Fruit fly (Drosophila melanogaster) whole organism, wandering third instar larva: ENCODE measurements around the gene bol.

Source experiments
- CG32264 ChIP-seq: fragments of 200-800 bp; sonication (Bioruptor generic); optimal IDR thresholded peaks from 2 replicates; lab custom pipeline; 2016; ENCODE audit warnings: missing biosample characterization, missing genetic modification characterization
- Dfd ChIP-seq: fragments of >200 bp; optimal IDR thresholded peaks from 2 replicates; lab custom pipeline; 2017; ENCODE audit warnings: missing biosample characterization, missing genetic modification characterization
- Dif ChIP-seq: fragments of 200-275, 200-300 bp; sonication (Bioruptor generic); optimal IDR thresholded peaks from 2 replicates; lab custom pipeline; 2018; ENCODE audit warnings: missing biosample characterization, missing genetic modification characterization; ENCODE audit not compliant: partially characterized antibody
- GATAd ChIP-seq: sonication (Bioruptor generic); optimal IDR thresholded peaks from 2 replicates; lab custom pipeline; 2016; ENCODE audit warnings: missing biosample characterization, missing genetic modification characterization
- HLH106 ChIP-seq: fragments of 200-800 bp; optimal IDR thresholded peaks from 3 replicates; lab custom pipeline; 2019; ENCODE audit warnings: missing biosample characterization, mild to moderate bottlenecking, missing genetic modification characterization, moderate library complexity
- Hnf4 ChIP-seq: fragments of 200-800 bp; sonication (Bioruptor generic); optimal IDR thresholded peaks from 2 replicates; lab custom pipeline; 2016; ENCODE audit warnings: missing biosample characterization, mild to moderate bottlenecking, missing genetic modification characterization
- Hr78 ChIP-seq: fragments of >200 bp; optimal IDR thresholded peaks from 2 replicates; lab custom pipeline; 2017; ENCODE audit warnings: missing biosample characterization, missing genetic modification characterization
- Hr83 ChIP-seq: fragments of 200-300 bp; sonication (Bioruptor generic); optimal IDR thresholded peaks from 2 replicates; lab custom pipeline; 2016; ENCODE audit warnings: missing biosample characterization, mild to moderate bottlenecking, missing genetic modification characterization, moderate library complexity; ENCODE audit not compliant: poor library complexity, severe bottlenecking
- Jra ChIP-seq: sonication (Bioruptor generic); optimal IDR thresholded peaks from 2 replicates; lab custom pipeline; 2016; ENCODE audit warnings: missing biosample characterization, missing genetic modification characterization
- Mio ChIP-seq: sonication (Bioruptor generic); optimal IDR thresholded peaks from 2 replicates; lab custom pipeline; 2016; ENCODE audit warnings: missing biosample characterization, missing genetic modification characterization
- Myc ChIP-seq: fragments of >200 bp; optimal IDR thresholded peaks from 2 replicates; lab custom pipeline; 2017
- N ChIP-seq: fragments of >200 bp; optimal IDR thresholded peaks from 2 replicates; lab custom pipeline; 2018; ENCODE audit warnings: missing biosample characterization, missing external identifiers, missing genetic modification characterization
- OdsH ChIP-seq: fragments of 200-800 bp; sonication (Bioruptor generic); optimal IDR thresholded peaks from 2 replicates; lab custom pipeline; 2016; ENCODE audit warnings: missing biosample characterization, mild to moderate bottlenecking, missing genetic modification characterization
- Rel ChIP-seq, 2 experiments: fragments of 200-800 bp; sonication (Bioruptor generic) in 1 of 2; optimal IDR thresholded peaks; 2 replicates in 1 of 2; 3 replicates in 1 of 2; lab custom pipeline; 2016 to 2019; ENCODE audit warnings: mild to moderate bottlenecking in 2 of 2, missing biosample characterization in 2 of 2, missing genetic modification characterization in 2 of 2, moderate library complexity in 1 of 2
- Sp1 ChIP-seq: fragments of 200-800 bp; sonication (Bioruptor generic); optimal IDR thresholded peaks from 3 replicates; lab custom pipeline; 2019; ENCODE audit warnings: missing biosample characterization, mild to moderate bottlenecking, missing genetic modification characterization, moderate library complexity
- Vsx2 ChIP-seq: fragments of 200-300, 225-300 bp; sonication (Bioruptor generic); optimal IDR thresholded peaks from 2 replicates; lab custom pipeline; 2018; ENCODE audit warnings: missing biosample characterization, missing genetic modification characterization; ENCODE audit not compliant: partially characterized antibody
- dl ChIP-seq, 2 experiments: fragments of 175-275, 200-275 bp in 1 of 2; fragments of 200-275 bp in 1 of 2; sonication (Bioruptor generic); optimal IDR thresholded peaks; lab custom pipeline; 2018; ENCODE audit warnings: mild to moderate bottlenecking in 2 of 2, missing biosample characterization in 2 of 2, missing genetic modification characterization in 2 of 2, moderate library complexity in 2 of 2; ENCODE audit not compliant: partially characterized antibody in 2 of 2, insufficient read depth in 1 of 2
- dmrt93B ChIP-seq: fragments of 200-800 bp; sonication (Bioruptor generic); optimal IDR thresholded peaks from 2 replicates; lab custom pipeline; 2018; ENCODE audit warnings: missing biosample characterization, mild to moderate bottlenecking, missing genetic modification characterization
- dsf ChIP-seq: sonication (Bioruptor generic); optimal IDR thresholded peaks from 2 replicates; lab custom pipeline; 2016; ENCODE audit warnings: missing biosample characterization, missing genetic modification characterization, borderline replicate concordance
- ey ChIP-seq: fragments of 200-800 bp; sonication (Bioruptor generic); optimal IDR thresholded peaks from 2 replicates; lab custom pipeline; 2016; ENCODE audit warnings: missing biosample characterization, missing genetic modification characterization
- foxo ChIP-seq, 2 experiments: fragments of 200-800 bp; sonication (Bioruptor generic); optimal IDR thresholded peaks; 2 replicates in 1 of 2; 3 replicates in 1 of 2; lab custom pipeline; 2016 to 2017; ENCODE audit warnings: missing biosample characterization in 2 of 2, missing genetic modification characterization in 2 of 2
- fru ChIP-seq: fragments of 200-800 bp; sonication (Bioruptor generic); optimal IDR thresholded peaks from 3 replicates; lab custom pipeline; 2016; ENCODE audit warnings: missing biosample characterization, mild to moderate bottlenecking, missing genetic modification characterization
- h ChIP-seq: fragments of 200-800 bp; sonication (Bioruptor generic); optimal IDR thresholded peaks from 3 replicates; lab custom pipeline; 2016; ENCODE audit warnings: missing biosample characterization, mild to moderate bottlenecking, missing genetic modification characterization
- jim ChIP-seq: fragments of 175-275, 200-325 bp; sonication (Bioruptor generic); optimal IDR thresholded peaks from 2 replicates; lab custom pipeline; 2016; ENCODE audit warnings: missing biosample characterization, mild to moderate bottlenecking, missing genetic modification characterization
- lola ChIP-seq: fragments of >200 bp; optimal IDR thresholded peaks from 2 replicates; lab custom pipeline; 2017; ENCODE audit warnings: missing biosample characterization, missing genetic modification characterization
- pan ChIP-seq: fragments of >200 bp; optimal IDR thresholded peaks from 2 replicates; lab custom pipeline; 2017
- psq ChIP-seq: fragments of 200-800 bp; sonication (Bioruptor generic); optimal IDR thresholded peaks from 3 replicates; lab custom pipeline; 2017; ENCODE audit warnings: missing biosample characterization, mild to moderate bottlenecking, missing genetic modification characterization, moderate library complexity
- rgr ChIP-seq: fragments of 200-800 bp; sonication (Bioruptor generic); optimal IDR thresholded peaks from 3 replicates; lab custom pipeline; 2016; ENCODE audit warnings: missing biosample characterization, mild to moderate bottlenecking, missing genetic modification characterization
- sv ChIP-seq: fragments of 200-800 bp; sonication (Bioruptor generic); optimal IDR thresholded peaks from 3 replicates; lab custom pipeline; 2016; ENCODE audit warnings: missing biosample characterization, missing genetic modification characterization
- tai ChIP-seq: sonication (Bioruptor generic); optimal IDR thresholded peaks from 2 replicates; lab custom pipeline; 2016; ENCODE audit warnings: missing biosample characterization, missing genetic modification characterization
- usp ChIP-seq: fragments of >200 bp; optimal IDR thresholded peaks from 2 replicates; lab custom pipeline; 2017; ENCODE audit warnings: missing biosample characterization, missing genetic modification characterization

bol gene

dm6 chr3L:9134349-9134748 is at the start of gene bol, which contains the start of gene Dhpr:
TSS of gene bol (minus strand) at chr3L:9134405.
TSS of gene Dhpr (plus strand) at chr3L:9134560.
- TF ChIP-seq dl (GFP tag; optimal IDR thresholded peaks at IDR 0.05; lab: Kevin White, UChicago; ENCODE audit: insufficient read depth in 1 of 2, partially characterized antibody in 2 of 2) (no peak), Dif (GFP tag; lab: Kevin White, UChicago) (no peak), dsf (GFP tag; lab: Kevin White, UChicago) (no peak), foxo (GFP tag; optimal IDR thresholded peaks at IDR 0.05; lab: Kevin White, UChicago) (peak in 1 of 2 experiments; percentile 35), Myc (lab: Kevin White, UChicago) (peak; percentile 77), tai (no peak), GATAd (GFP tag; lab: Kevin White, UChicago) (no peak), sv (GFP tag; lab: Kevin White, UChicago) (no peak), Jra (GFP tag; lab: Kevin White, UChicago) (no peak), HLH106 (tag; lab: Kevin White, UChicago) (no peak), Hnf4 (GFP tag; lab: Kevin White, UChicago) (no peak), dmrt93B (GFP tag; lab: Kevin White, UChicago) (no peak), OdsH (GFP tag; lab: Kevin White, UChicago) (no peak), Dfd (GFP tag; lab: Kevin White, UChicago) (no peak), h (GFP tag; lab: Kevin White, UChicago) (peak; percentile 39), fru (GFP tag; lab: Kevin White, UChicago) (no peak), Rel (GFP tag; optimal IDR thresholded peaks at IDR 0.05; lab: Kevin White, UChicago) (no peak), Rel (tag; optimal IDR thresholded peaks at IDR 0.05; lab: Kevin White, UChicago) (no peak), CG32264 (GFP tag; lab: Kevin White, UChicago) (no peak), Sp1 (GFP tag; lab: Kevin White, UChicago) (no peak), rgr (GFP tag; lab: Kevin White, UChicago) (peak; percentile 24), psq (no peak), jim (no peak)

- no peak for TF ChIP-seq pan (lab: Kevin White, UChicago)
- TF ChIP-seq usp (GFP tag; lab: Kevin White, UChicago): no peak
- TF ChIP-seq fru (GFP tag; lab: Kevin White, UChicago): no peak
- TF ChIP-seq ey (GFP tag; lab: Kevin White, UChicago): no peak
- TF ChIP-seq OdsH (GFP tag; lab: Kevin White, UChicago): no peak
- TF ChIP-seq rgr (GFP tag; lab: Kevin White, UChicago): no peak
- no peak for TF ChIP-seq lola (GFP tag; lab: Kevin White, UChicago)
- TF ChIP-seq Dfd (GFP tag; lab: Kevin White, UChicago): no peak
- TF ChIP-seq foxo (GFP tag; optimal IDR thresholded peaks at IDR 0.05; lab: Kevin White, UChicago): no peak
- no peak for TF ChIP-seq Rel (GFP tag; optimal IDR thresholded peaks at IDR 0.05; lab: Kevin White, UChicago)
- no peak for TF ChIP-seq Rel (tag; optimal IDR thresholded peaks at IDR 0.05; lab: Kevin White, UChicago)
- TF ChIP-seq Mio (GFP tag; lab: Kevin White, UChicago): no peak
- TF ChIP-seq Dif (GFP tag; lab: Kevin White, UChicago): no peak
Measured at dm6 chr3L:9182053-9182572, 47.9 kb upstream of the bol start, which contains the start of gene Rdl. TSS of gene Rdl (minus strand) at chr3L:9182149.

dm6 chr3L:9151183-9151786 is 17.1 kb upstream of the bol start:
- peak; percentile 99 for TF ChIP-seq Dfd (GFP tag; lab: Kevin White, UChicago)
- TF ChIP-seq Hr83 (GFP tag; lab: Kevin White, UChicago): no peak
- TF ChIP-seq, all 38 proteins: peak for 1

- no peak for TF ChIP-seq usp (GFP tag; lab: Kevin White, UChicago)
- TF ChIP-seq N (GFP tag; lab: Kevin White, UChicago): no peak
- TF ChIP-seq sv (GFP tag; lab: Kevin White, UChicago): no peak
- TF ChIP-seq lola (GFP tag; lab: Kevin White, UChicago): no peak
- no peak for TF ChIP-seq ey (GFP tag; lab: Kevin White, UChicago)
- TF ChIP-seq dsf (GFP tag; lab: Kevin White, UChicago): no peak
- no peak for TF ChIP-seq Vsx2 (GFP tag; lab: Kevin White, UChicago)
- TF ChIP-seq pan (lab: Kevin White, UChicago): no peak
- no peak for TF ChIP-seq HLH106 (tag; lab: Kevin White, UChicago)
- no peak for TF ChIP-seq GATAd (GFP tag; lab: Kevin White, UChicago)
- no peak for TF ChIP-seq CG32264 (GFP tag; lab: Kevin White, UChicago)
- TF ChIP-seq Hr78 (GFP tag; lab: Kevin White, UChicago): no peak
- no peak for TF ChIP-seq rgr (GFP tag; lab: Kevin White, UChicago)
- TF ChIP-seq, all 38 proteins: peak for 0
Measured at dm6 chr3L:9141998-9142397, 7.8 kb upstream of the bol start.
